Worm (Caenorhabditis elegans) whole organism, L3 larva: Measurements from ENCODE around the gene del-7.

Experiments used
- elt-1 ChIP-seq: fragments of 150-350 bp; optimal IDR thresholded peaks from 2 replicates; lab custom pipeline; 2014; ENCODE audit warnings: missing biosample characterization, missing genetic modification characterization
- elt-3 ChIP-seq, 3 experiments: fragments of 150-350 bp in 1 of 3; sonication (generic microtip) in 2 of 3; optimal IDR thresholded peaks; 2 replicates in 2 of 3; 4 replicates in 1 of 3; lab custom pipeline; 2014 to 2017; ENCODE audit warnings: missing biosample characterization in 3 of 3, missing genetic modification characterization in 3 of 3
- fkh-10 ChIP-seq: sonication (generic microtip); optimal IDR thresholded peaks from 2 replicates; lab custom pipeline; 2017; ENCODE audit warnings: missing biosample characterization, missing genetic modification reagents, missing genetic modification characterization
- lin-39 ChIP-seq: fragments of 150-350 bp; optimal IDR thresholded peaks from 2 replicates; lab custom pipeline; 2018; ENCODE audit warnings: missing biosample characterization, missing genetic modification reagents, missing genetic modification characterization
- mdl-1 ChIP-seq: fragments of 150-350 bp; optimal IDR thresholded peaks from 2 replicates; lab custom pipeline; 2014; ENCODE audit warnings: missing biosample characterization, missing genetic modification characterization
- nhr-12 ChIP-seq: fragments of 150-350 bp; optimal IDR thresholded peaks from 2 replicates; lab custom pipeline; 2014; ENCODE audit warnings: missing biosample characterization, missing genetic modification characterization
- nhr-25 ChIP-seq: sonication (generic microtip); optimal IDR thresholded peaks from 2 replicates; lab custom pipeline; 2017; ENCODE audit warnings: missing biosample characterization, missing genetic modification characterization
- nhr-28 ChIP-seq: fragments of 150-350 bp; optimal IDR thresholded peaks from 2 replicates; lab custom pipeline; 2014; ENCODE audit warnings: missing biosample characterization, missing genetic modification characterization
- unc-62 ChIP-seq: fragments of 150-350 bp; sonication (generic microtip); optimal IDR thresholded peaks from 4 replicates; lab custom pipeline; 2014; ENCODE audit warnings: missing biosample characterization, missing genetic modification reagents, missing genetic modification characterization
- ztf-11 ChIP-seq: fragments of 150-350 bp; optimal IDR thresholded peaks from 2 replicates; lab custom pipeline; 2014; ENCODE audit warnings: missing biosample characterization, missing genetic modification characterization

DNA sequence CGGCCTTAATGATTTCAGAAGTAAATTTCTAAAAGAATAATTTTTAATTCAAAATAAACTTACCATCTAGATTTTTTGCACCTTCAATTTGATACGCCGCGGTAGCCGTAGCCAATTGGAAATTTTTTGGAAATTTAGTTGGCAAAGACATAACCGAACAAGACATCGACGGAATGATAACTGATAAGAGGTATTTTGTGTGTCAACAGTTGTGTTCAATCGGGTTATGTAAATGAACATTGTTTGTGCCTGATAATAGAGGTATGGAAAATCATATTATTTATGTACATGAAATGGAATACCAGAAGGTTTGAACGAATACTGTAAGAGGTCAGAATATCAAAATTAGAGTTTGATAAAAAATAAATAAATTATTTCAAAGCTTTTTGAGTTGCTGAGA, 12.4 kb upstream of the del-7 start, which contains the start of gene klo-1:
- no peak for TF ChIP-seq elt-3 (tag; optimal IDR thresholded peaks at IDR 0.05; lab: Kevin White, UChicago)
- TF ChIP-seq ztf-11 (tag; lab: Kevin White, UChicago) = no peak
- no peak for TF ChIP-seq mdl-1 (tag; lab: Kevin White, UChicago)
- no peak for TF ChIP-seq fkh-10 (GFP tag; lab: Kevin White, UChicago)
- TF ChIP-seq nhr-25 (tag; lab: Kevin White, UChicago) = no peak
- no peak for TF ChIP-seq lin-39 (tag; lab: Kevin White, UChicago)
- no peak for TF ChIP-seq unc-62 (GFP tag; lab: Kevin White, UChicago)
- TF ChIP-seq elt-1 = no peak
- TF ChIP-seq nhr-12 (tag; lab: Kevin White, UChicago) = no peak
- TF ChIP-seq nhr-28 (tag; lab: Kevin White, UChicago) = no peak
